Fruit fly (Drosophila melanogaster): Measurements from ENCODE around the gene Blos3.
A peak's percentile ranks its signal among the peaks of the same experiment; 100 is the strongest.

Gene Blos3

dm6 chr3L:18904772-18905601, 35.0 kb downstream of the Blos3 start, which contains the start of the genes CSN1b and Prp6 (continued):
- TF ChIP-seq mld (GFP tag; IDR thresholded peaks at IDR 0.05; ENCODE audit: partially characterized antibody) = no peak
- no peak for TF ChIP-seq CG14441 (GFP tag; IDR thresholded peaks at IDR 0.05)
- TF ChIP-seq wek (GFP tag; optimal IDR thresholded peaks at IDR 0.05) = no peak
- TF ChIP-seq CG14710 (tag; optimal IDR thresholded peaks at IDR 0.05) = peak; percentile 60
- no peak for TF ChIP-seq CG15073 (GFP tag; optimal IDR thresholded peaks at IDR 0.05)
- peak; percentile 13 for TF ChIP-seq pzg (GFP tag; optimal IDR thresholded peaks at IDR 0.05)
- TF ChIP-seq Awh (GFP tag; IDR thresholded peaks at IDR 0.05) = no peak
- no peak for TF ChIP-seq ttk (GFP tag; IDR thresholded peaks at IDR 0.05)
- peak; percentile 56 for TF ChIP-seq CG9932 (GFP tag; IDR thresholded peaks at IDR 0.05)
- no peak for TF ChIP-seq Sry-β (GFP tag; optimal IDR thresholded peaks at IDR 0.05)
- TF ChIP-seq trem (tag; optimal IDR thresholded peaks at IDR 0.05) = peak; percentile 32
- TF ChIP-seq otp (GFP tag; IDR thresholded peaks at IDR 0.05) = no peak
- TF ChIP-seq CG30403 (GFP tag; optimal IDR thresholded peaks at IDR 0.05) = peak; percentile 37
- no peak for TF ChIP-seq Hr39 (optimal IDR thresholded peaks at IDR 0.05)
- no peak for TF ChIP-seq gsb (GFP tag; IDR thresholded peaks at IDR 0.05)
- no peak for TF ChIP-seq CG17186 (GFP tag; optimal IDR thresholded peaks at IDR 0.05)
- peak; percentile 12 for TF ChIP-seq mam (GFP tag; optimal IDR thresholded peaks at IDR 0.05)
- peak; percentile 16 for TF ChIP-seq CG4617 (GFP tag; optimal IDR thresholded peaks at IDR 0.05; ENCODE audit: borderline replicate concordance)
- no peak for TF ChIP-seq Oaz (GFP tag; IDR thresholded peaks at IDR 0.05)
- no peak for TF ChIP-seq Atf3 (GFP tag; optimal IDR thresholded peaks at IDR 0.05)
- TF ChIP-seq Rfx (GFP tag; IDR thresholded peaks at IDR 0.05) = peak; percentile 38; the same call in 1 of the 2 replicates
- peak; percentile 64 for TF ChIP-seq MBD-R2 (GFP tag; IDR thresholded peaks at IDR 0.05)
- no peak for TF ChIP-seq tx (GFP tag; optimal IDR thresholded peaks at IDR 0.05)
- no peak for TF ChIP-seq HLH3B (GFP tag; IDR thresholded peaks at IDR 0.05)
- no peak for TF ChIP-seq CG18011 (GFP tag; optimal IDR thresholded peaks at IDR 0.05)
- peak; percentile 21 for TF ChIP-seq Xbp1 (GFP tag; optimal IDR thresholded peaks at IDR 0.05)
- no peak for TF ChIP-seq B-H2 (GFP tag; optimal IDR thresholded peaks at IDR 0.05)
- no peak for TF ChIP-seq Optix (GFP tag; IDR thresholded peaks at IDR 0.05)
- TF ChIP-seq eve (GFP tag; optimal IDR thresholded peaks at IDR 0.05) = no peak
- no peak for TF ChIP-seq PHDP (tag; optimal IDR thresholded peaks at IDR 0.05)
- TF ChIP-seq CG2129 (GFP tag; IDR thresholded peaks at IDR 0.05; ENCODE audit: partially characterized antibody) = peak; percentile 48; the same call in 1 of the 2 replicates
- peak; percentile 41; the same call in 1 of the 3 replicates for TF ChIP-seq CG7963 (GFP tag; IDR thresholded peaks at IDR 0.05; ENCODE audit: partially characterized antibody)
- peak; percentile 67; the same call in 2 of the 3 replicates for TF ChIP-seq knrl (GFP tag; IDR thresholded peaks at IDR 0.05; ENCODE audit: partially characterized antibody)
- TF ChIP-seq CG18476 (GFP tag; optimal IDR thresholded peaks at IDR 0.05) = no peak
- TF ChIP-seq fd102C (GFP tag; optimal IDR thresholded peaks at IDR 0.05) = no peak
- TF ChIP-seq slbo (GFP tag; IDR thresholded peaks at IDR 0.05) = peak; percentile 20; the same call in 1 of the 2 replicates
- TF ChIP-seq croc (GFP tag; conservative IDR thresholded peaks at IDR 0.05) = no peak
- no peak for TF ChIP-seq ssp (GFP tag; IDR thresholded peaks at IDR 0.05)
- peak; percentile 33 for TF ChIP-seq CG4424 (GFP tag; optimal IDR thresholded peaks at IDR 0.05)
- TF ChIP-seq CG12219 (GFP tag; optimal IDR thresholded peaks at IDR 0.05) = no peak
- peak; percentile 52; the same call in 2 of the 3 replicates for TF ChIP-seq Doc3 (GFP tag; IDR thresholded peaks at IDR 0.05; ENCODE audit: partially characterized antibody)
- no peak for TF ChIP-seq CG5245 (GFP tag; optimal IDR thresholded peaks at IDR 0.05)
- peak; percentile 65 for TF ChIP-seq Dref (GFP tag; IDR thresholded peaks at IDR 0.05)
- peak; percentile 42 for TF ChIP-seq CG34224 (GFP tag; IDR thresholded peaks at IDR 0.05; ENCODE audit: partially characterized antibody)
- no peak for TF ChIP-seq gcm (GFP tag; optimal IDR thresholded peaks at IDR 0.05)
- TF ChIP-seq Xrp1 (GFP tag; IDR thresholded peaks at IDR 0.05) = no peak
- TF ChIP-seq CG10366 (GFP tag; IDR thresholded peaks at IDR 0.05) = no peak
- peak; percentile 41 for TF ChIP-seq CG12391 (tag; optimal IDR thresholded peaks at IDR 0.05)
- TF ChIP-seq sisA (GFP tag; IDR thresholded peaks at IDR 0.05) = no peak
